Fruit fly (Drosophila melanogaster): Measurements from ENCODE around the gene CG15443.
A peak's percentile ranks its signal among the peaks of the same experiment; 100 is the strongest.

The CG15443 gene

DNA sequence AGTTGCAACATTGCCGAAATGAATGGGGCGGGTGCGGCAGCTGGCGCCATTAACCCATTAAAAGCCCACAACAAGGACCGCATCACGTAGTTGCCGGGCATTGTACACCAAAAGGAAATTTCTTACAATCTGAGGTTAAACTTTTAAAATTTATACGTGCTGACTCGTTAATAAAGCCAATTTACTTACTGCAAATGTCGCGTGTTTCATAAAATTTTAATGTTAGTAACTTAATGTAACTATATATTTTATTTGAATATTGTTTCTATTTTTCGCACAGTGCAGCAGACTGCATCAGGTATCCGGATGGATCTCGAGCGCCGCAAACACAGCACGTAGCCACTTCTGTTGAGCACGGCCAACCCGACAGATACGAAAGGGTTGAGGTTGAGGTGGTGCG lies 46.3 kb downstream of the CG15443 start:
- no peak for TF ChIP-seq CG11902 (GFP tag; optimal IDR thresholded peaks at IDR 0.05)
- TF ChIP-seq Gug (GFP tag; IDR thresholded peaks at IDR 0.05): 0 out of 2 replicates have a peak, but pooled peaks have one; percentile 21
- peak; percentile 20 for TF ChIP-seq topi (GFP tag; optimal IDR thresholded peaks at IDR 0.05)
- peak; percentile 66 for TF ChIP-seq svp (GFP tag)
- TF ChIP-seq fd59A (GFP tag; optimal IDR thresholded peaks at IDR 0.05): peak; percentile 10
- TF ChIP-seq CG6854 (GFP tag; optimal IDR thresholded peaks at IDR 0.05): no peak
- TF ChIP-seq CG16779 (tag; optimal IDR thresholded peaks at IDR 0.05): peak; percentile 19
- TF ChIP-seq Eip78C (GFP tag): peak; percentile 82
- peak; percentile 55 for TF ChIP-seq dsx (GFP tag; optimal IDR thresholded peaks at IDR 0.05; ENCODE audit: poor library complexity, severe bottlenecking)
- peak; percentile 37 for TF ChIP-seq CG10631 (GFP tag; optimal IDR thresholded peaks at IDR 0.05)
- TF ChIP-seq vri (GFP tag; optimal IDR thresholded peaks at IDR 0.05): no peak
- TF ChIP-seq Sox102F (GFP tag; optimal IDR thresholded peaks at IDR 0.05): no peak
- peak; percentile 51 for TF ChIP-seq CG15336 (GFP tag; IDR thresholded peaks at IDR 0.05)
- TF ChIP-seq CG34406 (GFP tag; optimal IDR thresholded peaks at IDR 0.05): peak; percentile 4
- no peak for TF ChIP-seq fkh (GFP tag; optimal IDR thresholded peaks at IDR 0.05)
- TF ChIP-seq esn (GFP tag; optimal IDR thresholded peaks at IDR 0.05): peak; percentile 44
- peak; percentile 52 for TF ChIP-seq Ets96B (tag; optimal IDR thresholded peaks at IDR 0.05)
- TF ChIP-seq Sox14 (GFP tag; optimal IDR thresholded peaks at IDR 0.05): no peak
- no peak for TF ChIP-seq Ets21C (GFP tag; optimal IDR thresholded peaks at IDR 0.05)
- peak; percentile 31 for TF ChIP-seq acj6 (GFP tag; optimal IDR thresholded peaks at IDR 0.05)
- TF ChIP-seq Lpt (GFP tag; optimal IDR thresholded peaks at IDR 0.05): no peak
- no peak for TF ChIP-seq net (GFP tag; optimal IDR thresholded peaks at IDR 0.05)
- TF ChIP-seq Eip93F (GFP tag; optimal IDR thresholded peaks at IDR 0.05): no peak
- no peak for TF ChIP-seq Hr39 (GFP tag; optimal IDR thresholded peaks at IDR 0.05)
- TF ChIP-seq CG3032 (tag; optimal IDR thresholded peaks at IDR 0.05): peak; percentile 59
- TF ChIP-seq CG6792 (GFP tag; optimal IDR thresholded peaks at IDR 0.05): peak; percentile 20
- TF ChIP-seq ss (GFP tag; optimal IDR thresholded peaks at IDR 0.05): peak; percentile 24 to 60
- peak; percentile 48; the same call in 1 of the 3 replicates for TF ChIP-seq CG6163 (GFP tag; IDR thresholded peaks at IDR 0.05)
- TF ChIP-seq CG8319 (GFP tag; optimal IDR thresholded peaks at IDR 0.05): peak; percentile 25
- TF ChIP-seq CG3919 (GFP tag; optimal IDR thresholded peaks at IDR 0.05): peak; percentile 42
- TF ChIP-seq Hr4 (GFP tag; optimal IDR thresholded peaks at IDR 0.05): peak; percentile 28
- peak; percentile 26 for TF ChIP-seq CG1621 (tag; optimal IDR thresholded peaks at IDR 0.05)
- peak; percentile 40 for TF ChIP-seq achi (GFP tag; optimal IDR thresholded peaks at IDR 0.05)
- TF ChIP-seq CG8119 (GFP tag; IDR thresholded peaks at IDR 0.05): peak; percentile 41; the same call in 1 of the 3 replicates
- no peak for TF ChIP-seq Hr38 (GFP tag; optimal IDR thresholded peaks at IDR 0.05)
- TF ChIP-seq CG6276 (GFP tag; optimal IDR thresholded peaks at IDR 0.05): peak; percentile 4
- TF ChIP-seq pdm3 (GFP tag; optimal IDR thresholded peaks at IDR 0.05): peak; percentile 31
- no peak for TF ChIP-seq Sox15 (GFP tag; optimal IDR thresholded peaks at IDR 0.05)
- peak; percentile 31 for TF ChIP-seq CG6808 (GFP tag; optimal IDR thresholded peaks at IDR 0.05)
- TF ChIP-seq CG8632 (GFP tag; optimal IDR thresholded peaks at IDR 0.05): peak; percentile 32
- peak; percentile 34 for TF ChIP-seq spab (GFP tag; optimal IDR thresholded peaks at IDR 0.05)
- TF ChIP-seq Blimp-1 (GFP tag; optimal IDR thresholded peaks at IDR 0.05): no peak
- peak; percentile 51; the same call in 2 of the 3 replicates for TF ChIP-seq eg (GFP tag; IDR thresholded peaks at IDR 0.05)
- peak; percentile 18 for TF ChIP-seq cyc (GFP tag; optimal IDR thresholded peaks at IDR 0.05)
- TF ChIP-seq Eip75B (GFP tag; optimal IDR thresholded peaks at IDR 0.05): peak; percentile 33
- TF ChIP-seq OdsH (GFP tag; optimal IDR thresholded peaks at IDR 0.05): peak; percentile 33
- peak; percentile 4 for TF ChIP-seq Smox (GFP tag; optimal IDR thresholded peaks at IDR 0.05)
- no peak for TF ChIP-seq CG7368 (GFP tag; optimal IDR thresholded peaks at IDR 0.05)
- TF ChIP-seq CG11294 (GFP tag; IDR thresholded peaks at IDR 0.05): no peak
- no peak for TF ChIP-seq CG31627 (GFP tag; optimal IDR thresholded peaks at IDR 0.05)
- peak; percentile 51 for TF ChIP-seq CG32006 (GFP tag; optimal IDR thresholded peaks at IDR 0.05)
- TF ChIP-seq lz (GFP tag; optimal IDR thresholded peaks at IDR 0.05): peak; percentile 24
- no peak for TF ChIP-seq fd85E (GFP tag; optimal IDR thresholded peaks at IDR 0.05)

Measured in whole organism, prepupa.